Fruit fly (Drosophila melanogaster): ENCODE measurements around the gene br.

br gene

DNA sequence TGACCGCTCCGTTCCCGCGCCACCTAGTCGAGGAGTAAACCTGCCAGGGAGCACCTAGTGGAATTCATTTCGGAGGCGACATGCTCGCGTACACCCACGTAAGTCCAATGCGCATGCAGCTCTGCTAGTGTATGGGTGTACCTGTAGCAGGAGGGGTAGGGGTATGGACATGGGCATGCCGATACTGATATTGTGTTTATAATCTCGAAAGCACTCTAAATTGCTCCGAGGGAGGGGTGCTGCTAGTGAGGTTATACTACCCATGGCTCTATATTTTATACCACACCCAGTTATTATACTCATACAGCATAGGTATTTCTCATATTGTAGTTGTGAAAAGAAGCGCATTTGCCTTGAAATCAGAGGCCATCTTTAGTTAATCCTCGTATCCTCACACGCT, 94.9 kb downstream of the br start:
- no peak for TF ChIP-seq pan (optimal IDR thresholded peaks at IDR 0.05)
- TF ChIP-seq woc (GFP tag; optimal IDR thresholded peaks at IDR 0.05), result no peak
- no peak for TF ChIP-seq psq (GFP tag; optimal IDR thresholded peaks at IDR 0.05)
- no peak for TF ChIP-seq Myc (optimal IDR thresholded peaks at IDR 0.05)
- TF ChIP-seq N (GFP tag; optimal IDR thresholded peaks at IDR 0.05), result no peak
- no peak for TF ChIP-seq Sp1 (GFP tag; optimal IDR thresholded peaks at IDR 0.05)
- TF ChIP-seq h (GFP tag; optimal IDR thresholded peaks at IDR 0.05), result no peak

dm6 chrX:1681266-1681665, 106.3 kb downstream of the br start, which contains the start of gene CG14797:
CG14797 (plus strand) TSS chrX:1681566.
- no peak for TF ChIP-seq GATAd (GFP tag; optimal IDR thresholded peaks at IDR 0.05)
- TF ChIP-seq dmrt93B (GFP tag; optimal IDR thresholded peaks at IDR 0.05), result no peak
- TF ChIP-seq fru (GFP tag; optimal IDR thresholded peaks at IDR 0.05), result no peak
- TF ChIP-seq Dif (GFP tag; optimal IDR thresholded peaks at IDR 0.05; ENCODE audit: partially characterized antibody), result no peak
- no peak for TF ChIP-seq N (GFP tag; optimal IDR thresholded peaks at IDR 0.05)
- no peak for TF ChIP-seq tai (GFP tag; optimal IDR thresholded peaks at IDR 0.05)
- no peak for TF ChIP-seq Hr78 (GFP tag; optimal IDR thresholded peaks at IDR 0.05)
- no peak for TF ChIP-seq HLH106 (tag; optimal IDR thresholded peaks at IDR 0.05)
- no peak for TF ChIP-seq usp (GFP tag; optimal IDR thresholded peaks at IDR 0.05)
- TF ChIP-seq Mio (GFP tag; optimal IDR thresholded peaks at IDR 0.05), result no peak
- TF ChIP-seq ey (GFP tag; optimal IDR thresholded peaks at IDR 0.05), result no peak

- TF ChIP-seq lola (GFP tag; optimal IDR thresholded peaks at IDR 0.05), result no peak
- TF ChIP-seq psq (GFP tag; optimal IDR thresholded peaks at IDR 0.05), result no peak
- no peak for TF ChIP-seq rgr (GFP tag; optimal IDR thresholded peaks at IDR 0.05)
- TF ChIP-seq jim (GFP tag; optimal IDR thresholded peaks at IDR 0.05), result no peak
- TF ChIP-seq Dfd (GFP tag; optimal IDR thresholded peaks at IDR 0.05), result no peak
- no peak for TF ChIP-seq dsf (GFP tag; optimal IDR thresholded peaks at IDR 0.05; ENCODE audit: borderline replicate concordance)
- no peak for TF ChIP-seq usp (GFP tag; optimal IDR thresholded peaks at IDR 0.05)
- no peak for TF ChIP-seq Abd-B (GFP tag; optimal IDR thresholded peaks at IDR 0.05)
- no peak for TF ChIP-seq br (GFP tag; optimal IDR thresholded peaks at IDR 0.05)
- no peak for TF ChIP-seq OdsH (GFP tag; optimal IDR thresholded peaks at IDR 0.05)
- TF ChIP-seq Vsx2 (GFP tag; optimal IDR thresholded peaks at IDR 0.05; ENCODE audit: partially characterized antibody), result no peak
- no peak for TF ChIP-seq N (GFP tag; optimal IDR thresholded peaks at IDR 0.05)
- TF ChIP-seq ey (GFP tag; optimal IDR thresholded peaks at IDR 0.05), result no peak
Measured at dm6 chrX:1686305-1686704, 111.4 kb downstream of the br start, which contains the start of gene b6. b6 (plus strand) TSS chrX:1686624.

dm6 chrX:1691475-1691874, 116.5 kb downstream of the br start:
- TF ChIP-seq N (GFP tag; optimal IDR thresholded peaks at IDR 0.05) (no peak), sage (GFP tag; optimal IDR thresholded peaks at IDR 0.05) (no peak), CG32264 (GFP tag; optimal IDR thresholded peaks at IDR 0.05) (no peak), foxo (GFP tag; optimal IDR thresholded peaks at IDR 0.05) (no peak), psq (GFP tag; optimal IDR thresholded peaks at IDR 0.05) (no peak), OdsH (GFP tag; optimal IDR thresholded peaks at IDR 0.05) (no peak), Mio (GFP tag; optimal IDR thresholded peaks at IDR 0.05) (no peak), CrebA (GFP tag; optimal IDR thresholded peaks at IDR 0.05; ENCODE audit: borderline replicate concordance) (no peak), HLH106 (tag; optimal IDR thresholded peaks at IDR 0.05) (no peak), Abd-B (GFP tag; optimal IDR thresholded peaks at IDR 0.05) (no peak), lola (GFP tag; optimal IDR thresholded peaks at IDR 0.05) (no peak), woc (GFP tag; optimal IDR thresholded peaks at IDR 0.05) (no peak)

DNA sequence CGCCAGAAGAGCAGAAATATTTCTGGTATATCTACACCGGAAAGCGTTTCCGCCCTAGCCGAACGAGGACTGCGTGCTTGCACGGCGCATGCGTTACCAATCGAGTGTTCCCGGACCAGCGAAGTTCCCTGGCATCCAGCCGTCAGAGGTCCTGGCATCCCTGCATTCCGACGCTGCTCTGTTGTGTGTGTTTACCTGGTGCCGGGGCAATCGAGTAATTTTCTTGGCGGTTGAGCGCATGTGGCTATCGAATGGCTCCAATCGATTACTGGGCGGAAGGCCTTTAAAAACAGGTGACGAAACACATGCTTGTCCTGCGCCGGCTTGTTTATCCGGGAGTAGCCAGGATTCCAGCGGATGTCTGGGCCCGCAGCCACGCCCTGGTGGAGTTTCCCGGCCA, 117.6 kb downstream of the br start, which contains the start of gene CG32809:
Gene CG32809 (minus strand): TSS at position 216 of the 400 bp plus-strand sequence.
- no peak for TF ChIP-seq Hnf4 (GFP tag; optimal IDR thresholded peaks at IDR 0.05)
- TF ChIP-seq jim (GFP tag; optimal IDR thresholded peaks at IDR 0.05), result no peak
- no peak for TF ChIP-seq OdsH (GFP tag; optimal IDR thresholded peaks at IDR 0.05)
- TF ChIP-seq usp (GFP tag; optimal IDR thresholded peaks at IDR 0.05), result no peak
- no peak for TF ChIP-seq woc (GFP tag; optimal IDR thresholded peaks at IDR 0.05)
- no peak for TF ChIP-seq psq (GFP tag; optimal IDR thresholded peaks at IDR 0.05)
- no peak for TF ChIP-seq dmrt93B (GFP tag; optimal IDR thresholded peaks at IDR 0.05)
- TF ChIP-seq N (GFP tag; optimal IDR thresholded peaks at IDR 0.05), result no peak
- no peak for TF ChIP-seq lola (GFP tag; optimal IDR thresholded peaks at IDR 0.05)
- no peak for TF ChIP-seq pan (optimal IDR thresholded peaks at IDR 0.05)
- TF ChIP-seq Dfd (GFP tag; optimal IDR thresholded peaks at IDR 0.05), result no peak
- TF ChIP-seq Abd-B (GFP tag; optimal IDR thresholded peaks at IDR 0.05), result no peak
- TF ChIP-seq h (GFP tag; optimal IDR thresholded peaks at IDR 0.05), result no peak
- TF ChIP-seq foxo (GFP tag; optimal IDR thresholded peaks at IDR 0.05), result no peak
